Fruit fly (Drosophila melanogaster): ENCODE measurements around the gene SAK.

DNA sequence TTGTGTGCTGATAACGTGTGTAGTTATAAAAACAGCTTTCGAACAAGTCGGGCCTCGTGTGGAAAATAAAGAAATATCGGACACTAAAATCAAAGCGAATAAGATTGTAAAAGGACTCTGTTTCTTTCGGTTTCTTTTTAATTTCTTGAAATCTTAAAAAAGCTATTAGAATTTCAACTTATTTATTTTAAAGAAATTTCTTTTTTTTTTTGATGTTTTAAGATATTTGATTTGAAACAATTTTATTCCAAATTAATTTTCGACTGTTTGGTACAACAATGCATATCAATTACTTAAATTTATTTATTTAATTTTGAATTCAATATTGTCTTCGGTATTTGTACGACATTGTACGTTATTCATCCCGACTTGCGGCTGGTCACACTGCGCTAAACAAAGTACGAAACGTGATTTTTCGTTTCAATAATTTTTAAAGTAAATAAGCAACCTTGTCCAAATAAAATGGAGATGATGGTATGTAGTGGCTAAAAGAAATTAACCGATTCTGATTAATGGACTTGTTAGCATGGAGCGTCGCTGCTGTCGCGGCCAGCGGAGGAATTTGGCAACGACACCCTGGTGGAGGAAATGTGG lies 22.9 kb downstream of the SAK start, which contains the start of the genes CG7202 and CG7519:
- TF ChIP-seq Hr4 (GFP tag; optimal IDR thresholded peaks at IDR 0.05) (no peak), CG4318 (GFP tag; optimal IDR thresholded peaks at IDR 0.05) (no peak), Eip93F (GFP tag; optimal IDR thresholded peaks at IDR 0.05) (no peak), CG1621 (tag; optimal IDR thresholded peaks at IDR 0.05) (no peak), CG8632 (GFP tag; optimal IDR thresholded peaks at IDR 0.05) (no peak), Eip78C (GFP tag) (no peak), CG3032 (tag; optimal IDR thresholded peaks at IDR 0.05) (no peak), CG11902 (GFP tag; optimal IDR thresholded peaks at IDR 0.05) (no peak), salr (GFP tag; optimal IDR thresholded peaks at IDR 0.05) (no peak), Hr38 (GFP tag; optimal IDR thresholded peaks at IDR 0.05) (no peak), net (GFP tag; optimal IDR thresholded peaks at IDR 0.05) (no peak)

Data from whole organism, prepupa.